Worm (Caenorhabditis elegans): ENCODE measurements around the gene acox-1.6.

ce11 chrX:15849397-15849935, 11.1 kb upstream of the acox-1.6 start, which contains the start of gene acl-1:
- TF ChIP-seq dao-5 (tag; optimal IDR thresholded peaks at IDR 0.05) (no peak), him-1 (tag; optimal IDR thresholded peaks at IDR 0.05) (peak; percentile 62), W03F9.2 (tag; optimal IDR thresholded peaks at IDR 0.05) (peak; percentile 11)
